Worm (Caenorhabditis elegans): ENCODE results near the gene trpl-5.
A peak's percentile ranks its signal among the peaks of the same experiment; 100 is the strongest.

trpl-5 gene

DNA sequence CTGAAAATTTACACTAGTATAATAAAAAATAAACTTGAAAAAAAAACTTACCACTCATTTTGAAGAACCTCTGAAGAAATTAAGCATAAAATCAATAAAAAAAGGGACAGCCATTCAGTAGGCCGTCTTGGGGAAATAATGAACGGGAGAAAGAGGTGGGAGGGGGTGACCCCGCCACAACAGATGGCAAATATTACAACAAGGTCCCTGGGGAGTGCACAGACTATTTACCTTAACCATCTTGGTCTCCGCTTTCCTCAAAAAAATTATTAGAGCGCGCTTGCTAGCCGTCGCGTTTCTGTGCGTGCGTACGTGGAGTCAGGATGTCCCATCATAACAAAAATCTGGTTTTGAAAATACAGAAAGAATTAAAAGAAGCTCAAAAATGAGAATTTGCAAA, 1.5 kb upstream of the trpl-5 start, which contains the start of gene T16A1.10:
Gene T16A1.10 (minus strand): TSS at position 123 of the 400 bp plus-strand sequence.
- TF ChIP-seq hmg-4 (GFP tag; optimal IDR thresholded peaks at IDR 0.05) (peak; percentile 16), ceh-13 (GFP tag; optimal IDR thresholded peaks at IDR 0.05) (no peak), flt-1 (GFP tag; IDR thresholded peaks at IDR 0.05) (no peak), ceh-36 (tag; optimal IDR thresholded peaks at IDR 0.05) (peak; percentile 1), B0310.2 (tag; optimal IDR thresholded peaks at IDR 0.05) (no peak), tra-4 (tag; optimal IDR thresholded peaks at IDR 0.05) (no peak), tbx-11 (GFP tag; IDR thresholded peaks at IDR 0.05) (no peak), hmbx-1 (tag; optimal IDR thresholded peaks at IDR 0.05) (no peak), F13C5.2 (tag; optimal IDR thresholded peaks at IDR 0.05) (no peak), tbx-37 (GFP tag; conservative IDR thresholded peaks at IDR 0.05) (no peak), hnd-1 (tag; optimal IDR thresholded peaks at IDR 0.05) (no peak), aly-1 (tag; optimal IDR thresholded peaks at IDR 0.05) (no peak)

- TF ChIP-seq tbx-37 (GFP tag; conservative IDR thresholded peaks at IDR 0.05): no peak
- TF ChIP-seq hnd-1 (tag; optimal IDR thresholded peaks at IDR 0.05): no peak
- TF ChIP-seq scrt-1 (GFP tag; IDR thresholded peaks at IDR 0.05): no peak
- no peak for TF ChIP-seq B0310.2 (tag; optimal IDR thresholded peaks at IDR 0.05)
- TF ChIP-seq hmbx-1 (tag; optimal IDR thresholded peaks at IDR 0.05): no peak
- TF ChIP-seq pes-1 (GFP tag; IDR thresholded peaks at IDR 0.05): no peak
- no peak for TF ChIP-seq aly-1 (tag; optimal IDR thresholded peaks at IDR 0.05)
- TF ChIP-seq sea-1 (GFP tag; conservative IDR thresholded peaks at IDR 0.05): no peak
- no peak for TF ChIP-seq tbx-11 (GFP tag; IDR thresholded peaks at IDR 0.05)
- no peak for TF ChIP-seq ceh-36 (tag; optimal IDR thresholded peaks at IDR 0.05)
- no peak for TF ChIP-seq ets-7 (tag; optimal IDR thresholded peaks at IDR 0.05)
- no peak for TF ChIP-seq hmg-4 (GFP tag; optimal IDR thresholded peaks at IDR 0.05)
- no peak for TF ChIP-seq tra-4 (tag; optimal IDR thresholded peaks at IDR 0.05)
- TF ChIP-seq ceh-13 (GFP tag; optimal IDR thresholded peaks at IDR 0.05): no peak
- no peak for TF ChIP-seq flt-1 (GFP tag; IDR thresholded peaks at IDR 0.05)
- no peak for TF ChIP-seq F13C5.2 (tag; optimal IDR thresholded peaks at IDR 0.05)
- TF ChIP-seq ama-1 (optimal IDR thresholded peaks at IDR 0.05): no peak
Observed at ce11 chrII:2087206-2087605, 3.2 kb downstream of the trpl-5 start.

DNA sequence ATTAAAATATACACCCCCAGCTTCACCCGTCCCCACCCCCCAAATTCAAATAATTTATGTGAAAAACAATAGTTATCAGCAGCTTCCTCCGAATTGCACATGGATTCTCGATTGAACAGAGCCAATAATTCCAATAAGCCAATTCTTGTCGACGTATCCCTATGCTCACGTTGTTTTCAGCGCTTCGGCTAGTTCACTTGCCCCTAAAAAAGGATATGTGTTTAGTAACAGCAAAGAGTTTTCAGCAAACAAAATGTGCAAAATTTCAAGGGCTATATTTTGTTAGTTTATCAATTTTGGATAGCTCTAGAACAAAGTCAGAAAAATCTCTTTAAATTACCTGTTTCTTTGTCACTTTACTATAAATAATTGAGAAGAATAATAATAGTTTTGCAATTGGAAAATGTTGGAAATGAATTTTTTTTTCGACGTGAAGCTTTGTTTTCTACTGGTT, 6.7 kb downstream of the trpl-5 start, which contains the start of the genes T16A1.5 and fbxc-49:
Gene T16A1.5 (minus strand): TSS at position 101 of the 454 bp plus-strand sequence.
Gene fbxc-49 (plus strand): TSS at position 404 of the 454 bp plus-strand sequence.
- TF ChIP-seq hnd-1 (tag; optimal IDR thresholded peaks at IDR 0.05): no peak
- no peak for TF ChIP-seq B0310.2 (tag; optimal IDR thresholded peaks at IDR 0.05)
- no peak for TF ChIP-seq pes-1 (GFP tag; IDR thresholded peaks at IDR 0.05)
- no peak for TF ChIP-seq ama-1 (optimal IDR thresholded peaks at IDR 0.05)
- no peak for TF ChIP-seq sea-1 (GFP tag; conservative IDR thresholded peaks at IDR 0.05)
- TF ChIP-seq ceh-36 (tag; optimal IDR thresholded peaks at IDR 0.05): no peak

DNA sequence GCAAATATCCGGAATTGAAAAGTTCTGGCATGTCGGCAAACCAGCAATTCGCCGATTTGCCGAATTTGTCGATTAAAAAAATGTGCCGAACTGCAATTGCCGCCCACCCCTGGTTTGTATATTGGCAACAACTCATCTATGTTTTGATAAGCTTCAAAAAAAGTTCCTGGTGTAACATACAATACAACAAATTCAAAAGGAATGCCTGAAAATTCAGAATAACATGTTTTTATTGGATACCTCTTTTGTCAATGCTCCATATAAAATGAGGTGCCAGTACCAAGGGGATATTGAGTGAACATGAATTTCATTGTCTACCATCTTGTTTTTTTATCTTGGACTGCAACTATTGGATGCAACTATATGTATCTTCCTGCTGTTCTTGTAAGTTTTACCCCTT, 9.2 kb downstream of the trpl-5 start, which contains the start of gene T16A1.4:
Gene T16A1.4 (plus strand): TSS at position 301 of the 400 bp plus-strand sequence.
- TF ChIP-seq flt-1 (GFP tag; IDR thresholded peaks at IDR 0.05) (no peak), ceh-13 (GFP tag; optimal IDR thresholded peaks at IDR 0.05) (no peak), B0310.2 (tag; optimal IDR thresholded peaks at IDR 0.05) (no peak), aly-1 (tag; optimal IDR thresholded peaks at IDR 0.05) (no peak), F13C5.2 (tag; optimal IDR thresholded peaks at IDR 0.05) (no peak), tbx-11 (GFP tag; IDR thresholded peaks at IDR 0.05) (no peak), hnd-1 (tag; optimal IDR thresholded peaks at IDR 0.05) (no peak), hmg-4 (GFP tag; optimal IDR thresholded peaks at IDR 0.05) (no peak), ama-1 (optimal IDR thresholded peaks at IDR 0.05) (no peak), scrt-1 (GFP tag; IDR thresholded peaks at IDR 0.05) (no peak), tbx-37 (GFP tag; conservative IDR thresholded peaks at IDR 0.05) (no peak), ets-7 (tag; optimal IDR thresholded peaks at IDR 0.05) (no peak), pes-1 (GFP tag; IDR thresholded peaks at IDR 0.05) (no peak), sea-1 (GFP tag; conservative IDR thresholded peaks at IDR 0.05) (no peak), hmbx-1 (tag; optimal IDR thresholded peaks at IDR 0.05) (no peak), ceh-36 (tag; optimal IDR thresholded peaks at IDR 0.05) (no peak), tra-4 (tag; optimal IDR thresholded peaks at IDR 0.05) (no peak)

DNA sequence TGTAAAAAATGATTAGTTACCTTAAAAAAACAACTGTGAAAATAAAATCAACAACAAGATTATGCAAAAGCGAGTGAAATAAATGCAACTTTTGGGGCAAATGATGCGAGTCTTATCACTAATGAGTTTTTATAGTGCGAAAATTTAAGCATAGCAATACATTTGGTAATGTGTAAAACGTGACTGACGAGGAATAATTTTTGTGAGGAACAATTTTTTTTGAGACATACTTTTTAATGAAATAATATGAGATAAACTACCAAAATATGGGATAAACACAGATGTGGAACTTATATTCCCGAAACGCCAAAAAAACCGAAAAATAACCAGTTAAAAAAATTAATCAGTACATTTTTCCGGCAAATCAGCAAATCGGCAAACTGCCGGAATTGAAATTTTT, 10.0 kb downstream of the trpl-5 start, which contains the start of gene F07E5.9:
Gene F07E5.9 (minus strand): TSS at position 101 of the 400 bp plus-strand sequence.
- TF ChIP-seq flt-1 (GFP tag; IDR thresholded peaks at IDR 0.05) (no peak), ceh-13 (GFP tag; optimal IDR thresholded peaks at IDR 0.05) (no peak), F13C5.2 (tag; optimal IDR thresholded peaks at IDR 0.05) (no peak), tbx-37 (GFP tag; conservative IDR thresholded peaks at IDR 0.05) (no peak)

DNA sequence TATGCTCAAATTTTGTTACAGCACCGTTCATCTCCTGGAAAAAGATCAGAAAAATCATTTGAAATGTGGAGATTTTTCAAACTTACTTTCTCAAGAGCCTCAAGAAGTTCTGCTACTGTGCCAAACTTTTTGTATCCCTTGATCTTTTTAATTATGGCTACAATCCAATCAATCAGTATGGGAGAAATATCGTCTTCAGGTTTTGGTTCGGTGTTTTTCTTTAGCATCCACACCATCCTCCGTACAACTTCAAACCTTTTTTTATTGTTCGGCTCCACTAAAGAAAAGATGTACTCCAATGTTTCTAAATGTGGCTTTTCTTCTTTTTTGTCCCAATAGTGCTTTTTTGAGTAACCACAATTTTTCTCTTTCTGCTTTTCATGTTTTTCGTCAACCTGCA, 14.0 kb downstream of the trpl-5 start:
- TF ChIP-seq tbx-37 (GFP tag; conservative IDR thresholded peaks at IDR 0.05) (no peak), ets-7 (tag; optimal IDR thresholded peaks at IDR 0.05) (no peak), tbx-11 (GFP tag; IDR thresholded peaks at IDR 0.05) (no peak), aly-1 (tag; optimal IDR thresholded peaks at IDR 0.05) (no peak), hmg-4 (GFP tag; optimal IDR thresholded peaks at IDR 0.05) (no peak), F13C5.2 (tag; optimal IDR thresholded peaks at IDR 0.05) (no peak), scrt-1 (GFP tag; IDR thresholded peaks at IDR 0.05) (no peak), hmbx-1 (tag; optimal IDR thresholded peaks at IDR 0.05) (no peak), sea-1 (GFP tag; conservative IDR thresholded peaks at IDR 0.05) (no peak), pes-1 (GFP tag; IDR thresholded peaks at IDR 0.05) (no peak), tra-4 (tag; optimal IDR thresholded peaks at IDR 0.05) (no peak), B0310.2 (tag; optimal IDR thresholded peaks at IDR 0.05) (no peak), ceh-13 (GFP tag; optimal IDR thresholded peaks at IDR 0.05) (no peak)

- TF ChIP-seq scrt-1 (GFP tag; IDR thresholded peaks at IDR 0.05): no peak
- TF ChIP-seq ceh-36 (tag; optimal IDR thresholded peaks at IDR 0.05): no peak
- no peak for TF ChIP-seq tra-4 (tag; optimal IDR thresholded peaks at IDR 0.05)
- no peak for TF ChIP-seq tbx-11 (GFP tag; IDR thresholded peaks at IDR 0.05)
- no peak for TF ChIP-seq pes-1 (GFP tag; IDR thresholded peaks at IDR 0.05)
- TF ChIP-seq hmg-4 (GFP tag; optimal IDR thresholded peaks at IDR 0.05): no peak
- TF ChIP-seq ama-1 (optimal IDR thresholded peaks at IDR 0.05): no peak
- no peak for TF ChIP-seq ets-7 (tag; optimal IDR thresholded peaks at IDR 0.05)
- no peak for TF ChIP-seq flt-1 (GFP tag; IDR thresholded peaks at IDR 0.05)
- no peak for TF ChIP-seq sea-1 (GFP tag; conservative IDR thresholded peaks at IDR 0.05)
- no peak for TF ChIP-seq hmbx-1 (tag; optimal IDR thresholded peaks at IDR 0.05)
- no peak for TF ChIP-seq tbx-37 (GFP tag; conservative IDR thresholded peaks at IDR 0.05)
- no peak for TF ChIP-seq B0310.2 (tag; optimal IDR thresholded peaks at IDR 0.05)
- TF ChIP-seq ceh-13 (GFP tag; optimal IDR thresholded peaks at IDR 0.05): no peak
- TF ChIP-seq hnd-1 (tag; optimal IDR thresholded peaks at IDR 0.05): no peak
- no peak for TF ChIP-seq F13C5.2 (tag; optimal IDR thresholded peaks at IDR 0.05)
- TF ChIP-seq aly-1 (tag; optimal IDR thresholded peaks at IDR 0.05): no peak
Observed at ce11 chrII:2075513-2075912, 14.9 kb downstream of the trpl-5 start, which contains the start of gene F07E5.8. F07E5.8 (minus strand) TSS chrII:2075613.
